Worm (Caenorhabditis elegans) whole organism, L4 larva: ENCODE results near the gene rps-21.

Experiments
- R02D3.7 ChIP-seq: fragments of 150-350 bp; sonication (generic microtip); optimal IDR thresholded peaks from 3 replicates; lab custom pipeline; 2014; ENCODE audit warnings: missing biosample characterization, missing genetic modification characterization
- aly-2 ChIP-seq: sonication (generic microtip); optimal IDR thresholded peaks from 2 replicates; lab custom pipeline; 2018; ENCODE audit warnings: missing biosample characterization, missing genetic modification characterization
- fos-1 ChIP-seq: fragments of 150-350 bp; optimal IDR thresholded peaks from 2 replicates; lab custom pipeline; 2014; ENCODE audit warnings: missing biosample characterization, missing genetic modification characterization
- nhr-11 ChIP-seq: fragments of 150-350 bp; optimal IDR thresholded peaks from 2 replicates; lab custom pipeline; 2014; ENCODE audit warnings: missing biosample characterization, missing genetic modification characterization
- zip-11 ChIP-seq: fragments of 200-800 bp; sonication (Bioruptor generic); IDR thresholded peaks from 2 replicates; pipeline ENCODE4 v1.3.6; 2022; ENCODE audit warnings: missing genetic modification characterization, missing compliant biosample characterization

ce11 chrIII:7209721-7210120, 20.3 kb upstream of the rps-21 start, which contains the start of gene R151.2:
- no peak for TF ChIP-seq zip-11 (GFP tag; lab: Robert Waterston, UW)
- TF ChIP-seq nhr-11 = no peak
- no peak for TF ChIP-seq aly-2 (tag; lab: Kevin White, UChicago)
- TF ChIP-seq fos-1 (tag; lab: Kevin White, UChicago) = no peak
- TF ChIP-seq R02D3.7 (tag; lab: Kevin White, UChicago) = no peak
